Fruit fly (Drosophila melanogaster): ENCODE data around the gene Pkcdelta.

The Pkcdelta gene

DNA sequence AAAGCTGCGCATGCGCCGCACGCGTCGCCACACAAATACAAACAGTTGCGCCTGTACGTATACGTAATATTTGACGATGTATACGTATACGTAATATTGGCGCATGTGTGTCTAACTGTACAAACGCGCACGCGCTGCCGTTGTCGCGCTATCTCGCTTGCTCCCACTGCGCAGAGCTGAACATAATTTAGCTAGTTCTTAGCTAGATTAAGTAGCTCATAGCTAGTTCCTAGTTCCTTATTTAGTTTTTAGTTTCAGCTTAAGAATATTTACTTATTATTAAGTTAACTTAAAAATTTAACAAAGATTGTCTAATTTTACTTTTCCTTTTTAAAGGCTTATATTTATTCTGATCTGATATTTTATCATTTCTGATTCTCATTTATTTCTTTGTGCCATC is 48.3 kb downstream of the Pkcdelta start (continued):
- TF ChIP-seq CG12104 (GFP tag; optimal IDR thresholded peaks at IDR 0.05) (no peak), pb (GFP tag; optimal IDR thresholded peaks at IDR 0.05) (no peak), Hr39 (optimal IDR thresholded peaks at IDR 0.05) (no peak), cg (GFP tag; optimal IDR thresholded peaks at IDR 0.05) (peak; percentile 54), chif (GFP tag; optimal IDR thresholded peaks at IDR 0.05) (no peak), Ets65A (GFP tag) (no peak), CG10565 (GFP tag; optimal IDR thresholded peaks at IDR 0.05) (no peak), sisA (GFP tag; IDR thresholded peaks at IDR 0.05) (no peak), CG2120 (GFP tag; optimal IDR thresholded peaks at IDR 0.05) (peak; percentile 0), CG18011 (GFP tag; optimal IDR thresholded peaks at IDR 0.05) (no peak), lilli (GFP tag; optimal IDR thresholded peaks at IDR 0.05) (peak; percentile 26), CG18619 (GFP tag; optimal IDR thresholded peaks at IDR 0.05) (peak; percentile 5), lab (GFP tag; optimal IDR thresholded peaks at IDR 0.05) (peak; percentile 20), CG8359 (GFP tag; optimal IDR thresholded peaks at IDR 0.05; ENCODE audit: borderline replicate concordance) (no peak), repo (GFP tag; optimal IDR thresholded peaks at IDR 0.05) (no peak), Abd-B (GFP tag; optimal IDR thresholded peaks at IDR 0.05) (no peak), ato (GFP tag; IDR thresholded peaks at IDR 0.05; ENCODE audit: partially characterized antibody) (no peak), zf30C (GFP tag; optimal IDR thresholded peaks at IDR 0.05) (no peak), tna (GFP tag; IDR thresholded peaks at IDR 0.05; ENCODE audit: partially characterized antibody) (no peak), BEAF-32 (GFP tag; optimal IDR thresholded peaks at IDR 0.05) (no peak), grau (tag; optimal IDR thresholded peaks at IDR 0.05) (peak; percentile 60), CG10147 (GFP tag; optimal IDR thresholded peaks at IDR 0.05) (peak; percentile 24), Rx (GFP tag; IDR thresholded peaks at IDR 0.05) (no peak), CG17912 (GFP tag; optimal IDR thresholded peaks at IDR 0.05) (no peak), CG10543 (GFP tag; optimal IDR thresholded peaks at IDR 0.05) (peak; percentile 22), Mes4 (GFP tag; optimal IDR thresholded peaks at IDR 0.05) (no peak), jing (GFP tag; optimal IDR thresholded peaks at IDR 0.05) (no peak), Blimp-1 (GFP tag; optimal IDR thresholded peaks at IDR 0.05) (peak; percentile 3), CG1832 (GFP tag; optimal IDR thresholded peaks at IDR 0.05) (no peak), yki (optimal IDR thresholded peaks at IDR 0.05) (no peak), btn (GFP tag; optimal IDR thresholded peaks at IDR 0.05) (no peak), CG15696 (tag; optimal IDR thresholded peaks at IDR 0.05) (no peak), ewg (GFP tag; optimal IDR thresholded peaks at IDR 0.05) (peak; percentile 80), CG7372 (GFP tag; IDR thresholded peaks at IDR 0.05) (peak; percentile 73), tup (GFP tag; optimal IDR thresholded peaks at IDR 0.05) (no peak)

DNA sequence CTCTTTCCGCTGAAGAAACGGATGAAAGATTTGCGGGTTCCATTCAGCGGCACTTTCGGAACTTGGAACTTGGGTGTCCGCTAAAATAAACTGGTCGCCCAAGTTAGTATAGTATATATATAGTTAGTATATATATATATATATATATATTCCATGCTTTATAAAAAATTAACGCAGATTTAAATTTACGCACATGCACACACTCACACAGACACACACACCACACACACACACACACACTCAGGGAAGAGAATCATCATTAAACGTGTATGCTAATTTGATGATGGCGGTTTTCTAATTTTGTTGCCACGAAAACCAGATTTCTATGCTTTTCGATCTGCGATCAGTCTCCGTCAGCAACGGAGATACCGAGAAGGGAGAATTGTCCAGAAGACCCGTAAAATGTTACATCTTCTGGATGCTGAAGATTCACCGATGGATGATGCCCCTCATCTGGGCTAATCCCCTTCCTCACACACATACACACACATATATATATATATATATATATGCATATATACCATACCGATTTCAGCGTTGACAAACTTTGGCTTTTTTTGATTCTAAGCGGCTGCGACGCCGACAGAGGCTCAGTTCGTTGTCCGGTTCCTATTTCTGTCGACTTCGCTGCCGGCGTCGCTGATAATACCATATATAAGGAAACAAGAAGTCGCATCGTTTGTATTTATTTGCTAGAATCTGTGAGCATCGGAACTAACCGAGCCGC is 54.4 kb downstream of the Pkcdelta start, which contains the start of gene Cpr11A:
Cpr11A (plus strand) TSS at position 677 of the 727 bp plus-strand sequence.
- TF ChIP-seq CG13894 (tag; optimal IDR thresholded peaks at IDR 0.05) (peak; percentile 22), dan (GFP tag; IDR thresholded peaks at IDR 0.05) (no peak), ems (GFP tag; optimal IDR thresholded peaks at IDR 0.05) (no peak), CG9437 (GFP tag; optimal IDR thresholded peaks at IDR 0.05) (no peak), CG12769 (tag; optimal IDR thresholded peaks at IDR 0.05) (peak; percentile 58), Adf1 (GFP tag; IDR thresholded peaks at IDR 0.05) (peak; percentile 46; the same call in 1 of the 2 replicates), chinmo (GFP tag; IDR thresholded peaks at IDR 0.05; ENCODE audit: partially characterized antibody) (peak; percentile 76; the same call in 1 of the 4 replicates), abd-A (tag; optimal IDR thresholded peaks at IDR 0.05) (peak; percentile 51)
